Fruit fly (Drosophila melanogaster): ENCODE measurements around the gene Syx8.

DNA sequence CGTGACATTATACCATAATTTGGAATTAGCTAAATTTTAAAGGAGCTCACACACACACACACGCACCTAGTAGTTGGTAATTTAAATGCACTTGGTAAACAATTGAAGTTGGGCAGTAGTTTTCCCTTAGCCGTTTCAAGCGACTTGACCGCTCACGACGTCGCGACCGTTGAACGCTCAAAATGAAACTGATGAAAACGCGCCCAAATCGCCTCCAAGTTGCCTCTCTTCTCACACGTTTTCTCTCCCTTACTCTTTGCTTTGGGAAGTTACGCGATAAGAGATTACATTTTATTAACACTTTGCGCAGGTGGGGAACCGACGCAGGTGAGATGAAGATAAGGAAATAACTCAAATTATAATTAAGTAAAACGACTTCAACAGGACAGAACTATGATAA lies 14.6 kb downstream of the Syx8 start:
- TF ChIP-seq ovo (GFP tag; optimal IDR thresholded peaks at IDR 0.05) (no peak), pad (GFP tag; optimal IDR thresholded peaks at IDR 0.05) (peak; percentile 11)
